Fruit fly (Drosophila melanogaster) whole organism, adult: Measurements from ENCODE around the gene CG31358.

Experiments
- CG11617 ChIP-seq: fragments of 200-800 bp; sonication (Bioruptor generic); optimal IDR thresholded peaks from 2 replicates; lab custom pipeline; 2017; ENCODE audit warnings: mild to moderate bottlenecking, missing biosample characterization, missing genetic modification reagents, missing genetic modification characterization
- CG12768 ChIP-seq: fragments of 200-800 bp; sonication (Bioruptor generic); optimal IDR thresholded peaks from 2 replicates; lab custom pipeline; 2017; ENCODE audit warnings: missing biosample characterization, missing genetic modification characterization, mild to moderate bottlenecking, moderate library complexity, missing genetic modification reagents
- CG7045 ChIP-seq: fragments of 200-800 bp; sonication (Bioruptor generic); optimal IDR thresholded peaks from 2 replicates; lab custom pipeline; 2017; ENCODE audit warnings: missing biosample characterization, mild to moderate bottlenecking, missing genetic modification characterization
- Clk ChIP-seq: fragments of 200-800 bp; sonication (Bioruptor generic); optimal IDR thresholded peaks from 2 replicates; lab custom pipeline; 2017; ENCODE audit warnings: missing biosample characterization, missing genetic modification characterization
- Hr96 ChIP-seq: fragments of 200-800 bp; sonication (Bioruptor generic); optimal IDR thresholded peaks from 2 replicates; lab custom pipeline; 2016; ENCODE audit warnings: missing biosample characterization, missing genetic modification characterization
- Mnt ChIP-seq: fragments of 200-800 bp; sonication (Bioruptor generic); optimal IDR thresholded peaks from 2 replicates; lab custom pipeline; 2016; ENCODE audit warnings: missing biosample characterization, mild to moderate bottlenecking, missing genetic modification characterization
- bab1 ChIP-seq: fragments of 200-800 bp; sonication (Bioruptor generic); optimal IDR thresholded peaks from 3 replicates; lab custom pipeline; 2019; ENCODE audit warnings: missing biosample characterization, mild to moderate bottlenecking, missing genetic modification characterization, moderate library complexity
- cic ChIP-seq: fragments of 200-800 bp; sonication (Bioruptor generic); optimal IDR thresholded peaks from 2 replicates; lab custom pipeline; 2017; ENCODE audit warnings: missing biosample characterization, mild to moderate bottlenecking, missing genetic modification characterization, moderate library complexity
- tj ChIP-seq: fragments of 200-800 bp; sonication (Bioruptor generic); optimal IDR thresholded peaks from 3 replicates; lab custom pipeline; 2017; ENCODE audit warnings: missing biosample characterization, mild to moderate bottlenecking, missing genetic modification characterization, moderate library complexity
- toe ChIP-seq: fragments of 200-800 bp; sonication (Bioruptor generic); optimal IDR thresholded peaks from 2 replicates; lab custom pipeline; 2016; ENCODE audit warnings: missing biosample characterization, missing genetic modification characterization

- no peak for TF ChIP-seq CG7045
- TF ChIP-seq Clk, result no peak
- no peak for TF ChIP-seq toe (GFP tag; lab: Kevin White, UChicago)
- no peak for TF ChIP-seq Hr96
- no peak for TF ChIP-seq bab1 (GFP tag; lab: Kevin White, UChicago)
- TF ChIP-seq cic (GFP tag; lab: Kevin White, UChicago), result no peak
- no peak for TF ChIP-seq tj (GFP tag; lab: Kevin White, UChicago)
- no peak for TF ChIP-seq Mnt
- no peak for TF ChIP-seq CG12768 (GFP tag; lab: Kevin White, UChicago)
- no peak for TF ChIP-seq CG11617
Measured at dm6 chr3R:11984441-11984840, 47.1 kb downstream of the CG31358 start, which contains the start of gene CG3397.
